Worm (Caenorhabditis elegans) whole organism, L4 larva: Measurements from ENCODE around the gene mdh-1.

Experiments
- F26F4.8 ChIP-seq: fragments of 200-800 bp; sonication (Bioruptor generic); conservative IDR thresholded peaks from 2 replicates; pipeline ENCODE4 v1.3.6; 2022; ENCODE audit warnings: missing genetic modification characterization, missing compliant biosample characterization
- F44E2.7 ChIP-seq: fragments of 200-800 bp; sonication (Bioruptor generic); IDR thresholded peaks from 2 replicates; pipeline ENCODE4 v2.1.2; 2022; ENCODE audit warnings: missing genetic modification characterization, missing compliant biosample characterization
- F49E8.2 ChIP-seq: sonication (generic microtip); optimal IDR thresholded peaks from 2 replicates; lab custom pipeline; 2016; ENCODE audit warnings: missing compliant biosample characterization, mild to moderate bottlenecking, missing genetic modification characterization, borderline replicate concordance
- R02D3.7 ChIP-seq: fragments of 150-350 bp; sonication (generic microtip); optimal IDR thresholded peaks from 3 replicates; lab custom pipeline; 2014; ENCODE audit warnings: missing biosample characterization, missing genetic modification characterization
- T20F7.1 ChIP-seq: fragments of 200-800 bp; sonication (Bioruptor generic); optimal IDR thresholded peaks from 2 replicates; lab custom pipeline; 2018; ENCODE audit warnings: mild to moderate bottlenecking, missing genetic modification characterization, missing compliant biosample characterization
- T26A8.4 ChIP-seq: fragments of 200-800 bp; sonication (Bioruptor generic); IDR thresholded peaks from 2 replicates; pipeline ENCODE4 v1.3.6; 2022; ENCODE audit warnings: missing genetic modification characterization, missing compliant biosample characterization
- Y105C5A.15 ChIP-seq: fragments of 200-800 bp; sonication (Bioruptor generic); IDR thresholded peaks from 2 replicates; pipeline ENCODE4 v1.3.6; 2022; ENCODE audit warnings: missing genetic modification characterization, missing compliant biosample characterization
- ZK546.5 ChIP-seq, 2 experiments: sonication (generic microtip); optimal IDR thresholded peaks; 2 replicates each; lab custom pipeline; 2017; ENCODE audit warnings: missing biosample characterization in 2 of 2, missing genetic modification characterization in 2 of 2
- attf-4 ChIP-seq: sonication (generic microtip); optimal IDR thresholded peaks from 3 replicates; lab custom pipeline; 2017; ENCODE audit warnings: missing biosample characterization, missing genetic modification characterization
- ceh-32 ChIP-seq: sonication (generic microtip); optimal IDR thresholded peaks from 2 replicates; lab custom pipeline; 2016; ENCODE audit warnings: mild to moderate bottlenecking, missing genetic modification characterization, missing compliant biosample characterization; ENCODE audit not compliant: poor library complexity
- daf-19 ChIP-seq: fragments of 200-800 bp; sonication (Bioruptor generic); conservative IDR thresholded peaks from 2 replicates; pipeline ENCODE4 v1.3.6; 2022; ENCODE audit warnings: missing genetic modification characterization, missing compliant biosample characterization
- dmd-6 ChIP-seq: fragments of 200-800 bp; sonication (Bioruptor generic); IDR thresholded peaks from 2 replicates; pipeline ENCODE4 v1.3.6; 2022; ENCODE audit warnings: missing genetic modification reagents, missing genetic modification characterization, missing compliant biosample characterization
- duxl-1 ChIP-seq: sonication (generic microtip); optimal IDR thresholded peaks from 2 replicates; lab custom pipeline; 2016; ENCODE audit warnings: mild to moderate bottlenecking, missing genetic modification characterization, moderate library complexity, missing compliant biosample characterization; ENCODE audit not compliant: poor library complexity
- dve-1 ChIP-seq: sonication (generic microtip); optimal IDR thresholded peaks from 2 replicates; lab custom pipeline; 2017; ENCODE audit warnings: antibody characterized with exemption, mild to moderate bottlenecking, missing genetic modification characterization, missing compliant biosample characterization; ENCODE audit not compliant: insufficient read depth
- fos-1 ChIP-seq: fragments of 150-350 bp; optimal IDR thresholded peaks from 2 replicates; lab custom pipeline; 2014; ENCODE audit warnings: missing biosample characterization, missing genetic modification characterization
- gei-8 ChIP-seq: fragments of 200-800 bp; sonication (Bioruptor generic); optimal IDR thresholded peaks from 2 replicates; lab custom pipeline; 2018; ENCODE audit warnings: mild to moderate bottlenecking, missing genetic modification characterization, missing compliant biosample characterization
- hif-1 ChIP-seq, 2 experiments: sonication (generic microtip); optimal IDR thresholded peaks; 2 replicates each; lab custom pipeline; 2016 to 2017; ENCODE audit warnings: missing compliant biosample characterization in 2 of 2, missing genetic modification characterization in 2 of 2, missing genetic modification reagents in 2 of 2, missing genotype in 2 of 2, mild to moderate bottlenecking in 1 of 2
- hlh-11 ChIP-seq: fragments of 200-800 bp; sonication (Bioruptor generic); optimal IDR thresholded peaks from 2 replicates; lab custom pipeline; 2018; ENCODE audit warnings: mild to moderate bottlenecking, missing genetic modification characterization, missing compliant biosample characterization
- hlh-30 ChIP-seq: sonication (generic microtip); optimal IDR thresholded peaks from 2 replicates; lab custom pipeline; 2017; ENCODE audit warnings: antibody characterized with exemption, mild to moderate bottlenecking, missing genetic modification characterization, missing compliant biosample characterization; ENCODE audit not compliant: insufficient read depth
- hmg-1.1 ChIP-seq: fragments of 200-800 bp; sonication (Bioruptor generic); IDR thresholded peaks from 2 replicates; pipeline ENCODE4 v1.3.6; 2022; ENCODE audit warnings: missing genetic modification reagents, missing genetic modification characterization, missing compliant biosample characterization
- lin-1 ChIP-seq: fragments of 200-800 bp; sonication (Bioruptor generic); IDR thresholded peaks from 2 replicates; pipeline ENCODE4 v1.3.6; 2022; ENCODE audit warnings: missing genetic modification reagents, missing genetic modification characterization, missing compliant biosample characterization
- lin-15B ChIP-seq: fragments of 150-350 bp; sonication (generic microtip); optimal IDR thresholded peaks from 3 replicates; lab custom pipeline; 2014; ENCODE audit warnings: missing biosample characterization, missing genetic modification characterization
- lin-29 ChIP-seq: fragments of 200-800 bp; sonication (Bioruptor generic); IDR thresholded peaks from 2 replicates; pipeline ENCODE4 v1.3.6; 2022; ENCODE audit warnings: missing genetic modification reagents, missing genetic modification characterization, missing compliant biosample characterization
- lin-38 ChIP-seq: fragments of 200-800 bp; sonication (Bioruptor generic); IDR thresholded peaks from 2 replicates; pipeline ENCODE4 v1.3.6; 2022; ENCODE audit warnings: missing genetic modification reagents, missing genetic modification characterization, missing compliant biosample characterization
- madf-5 ChIP-seq, 2 experiments: fragments of 200-800 bp; sonication (Bioruptor generic); IDR thresholded peaks; 2 replicates each; pipeline ENCODE4 v1.3.6; 2022; ENCODE audit warnings: missing compliant biosample characterization in 2 of 2, missing genetic modification characterization in 2 of 2
- madf-9 ChIP-seq: fragments of 200-800 bp; sonication (Bioruptor generic); conservative IDR thresholded peaks from 2 replicates; pipeline ENCODE4 v1.3.6; 2022; ENCODE audit warnings: missing genetic modification reagents, missing genetic modification characterization, missing compliant biosample characterization
- mdl-1 ChIP-seq, 2 experiments: fragments of 150-350 bp in 1 of 2; sonication (generic microtip) in 1 of 2; optimal IDR thresholded peaks; 2 replicates each; lab custom pipeline; 2014 to 2017; ENCODE audit warnings: missing biosample characterization in 2 of 2, missing genetic modification characterization in 2 of 2
- mep-1 ChIP-seq: fragments of 150-350 bp; sonication (generic microtip); optimal IDR thresholded peaks from 3 replicates; lab custom pipeline; 2014; ENCODE audit warnings: missing biosample characterization, missing genetic modification characterization
- mes-2 ChIP-seq: sonication (generic microtip); optimal IDR thresholded peaks from 2 replicates; lab custom pipeline; 2016; ENCODE audit warnings: missing genotype, mild to moderate bottlenecking, missing genetic modification characterization, missing compliant biosample characterization; ENCODE audit not compliant: poor library complexity, severe bottlenecking
- nhr-11 ChIP-seq: fragments of 150-350 bp; optimal IDR thresholded peaks from 2 replicates; lab custom pipeline; 2014; ENCODE audit warnings: missing biosample characterization, missing genetic modification characterization
- nhr-237 ChIP-seq: sonication (generic microtip); optimal IDR thresholded peaks from 2 replicates; lab custom pipeline; 2017; ENCODE audit warnings: missing biosample characterization, missing genetic modification characterization
- nhr-25 ChIP-seq: sonication (generic microtip); optimal IDR thresholded peaks from 2 replicates; lab custom pipeline; 2017; ENCODE audit warnings: missing genetic modification characterization, mild to moderate bottlenecking, missing compliant biosample characterization, antibody characterized with exemption, moderate library complexity, borderline replicate concordance; ENCODE audit not compliant: insufficient read depth
- nhr-28 ChIP-seq: fragments of 150-350 bp; optimal IDR thresholded peaks from 2 replicates; lab custom pipeline; 2014; ENCODE audit warnings: missing biosample characterization, missing genetic modification characterization
- nhr-41 ChIP-seq: fragments of 200-800 bp; sonication (Bioruptor generic); IDR thresholded peaks from 2 replicates; pipeline ENCODE4 v1.3.6; 2022; ENCODE audit warnings: missing genetic modification reagents, missing genetic modification characterization, missing compliant biosample characterization
- nhr-42 ChIP-seq: fragments of 200-800 bp; sonication (Bioruptor generic); IDR thresholded peaks from 2 replicates; pipeline ENCODE4 v1.3.6; 2022; ENCODE audit warnings: missing genetic modification characterization, missing compliant biosample characterization
- nhr-48 ChIP-seq: sonication (generic microtip); optimal IDR thresholded peaks from 2 replicates; lab custom pipeline; 2016; ENCODE audit warnings: mild to moderate bottlenecking, missing genetic modification characterization, missing compliant biosample characterization
- nhr-76 ChIP-seq: fragments of 150-350 bp; optimal IDR thresholded peaks from 2 replicates; lab custom pipeline; 2014; ENCODE audit warnings: missing biosample characterization, missing genetic modification characterization
- nhr-77 ChIP-seq: fragments of 150-350 bp; optimal IDR thresholded peaks from 2 replicates; lab custom pipeline; 2014; ENCODE audit warnings: missing biosample characterization, missing genetic modification characterization
- saeg-2 ChIP-seq: fragments of 200-800 bp; sonication (Bioruptor generic); IDR thresholded peaks from 2 replicates; pipeline ENCODE4 v1.3.6; 2022; ENCODE audit warnings: missing genetic modification reagents, missing genetic modification characterization, missing compliant biosample characterization
- sdz-12 ChIP-seq: fragments of 200-800 bp; sonication (Bioruptor generic); optimal IDR thresholded peaks from 2 replicates; lab custom pipeline; 2018; ENCODE audit warnings: mild to moderate bottlenecking, missing genetic modification characterization, missing compliant biosample characterization
- set-16 ChIP-seq: fragments of 200-800 bp; sonication (Bioruptor generic); IDR thresholded peaks from 2 replicates; pipeline ENCODE4 v1.3.6; 2022; ENCODE audit warnings: missing genetic modification reagents, missing genetic modification characterization, missing compliant biosample characterization
- snpc-1.2 ChIP-seq: fragments of 200-800 bp; sonication (Bioruptor generic); IDR thresholded peaks from 2 replicates; pipeline ENCODE4 v1.3.6; 2022; ENCODE audit warnings: missing genetic modification reagents, missing genetic modification characterization, missing compliant biosample characterization
- spr-1 ChIP-seq: sonication (generic microtip); optimal IDR thresholded peaks from 2 replicates; lab custom pipeline; 2016; ENCODE audit warnings: mild to moderate bottlenecking, missing genetic modification characterization, missing compliant biosample characterization
- tag-97 ChIP-seq: fragments of 200-800 bp; sonication (Bioruptor generic); IDR thresholded peaks from 2 replicates; pipeline ENCODE4 v1.3.6; 2022; ENCODE audit warnings: missing genetic modification characterization, missing compliant biosample characterization
- zfp-3 ChIP-seq: fragments of 200-800 bp; sonication (Bioruptor generic); conservative IDR thresholded peaks from 2 replicates; pipeline ENCODE4 v1.3.6; 2022; ENCODE audit warnings: missing genetic modification reagents, missing genetic modification characterization, missing compliant biosample characterization
- zip-2 ChIP-seq: fragments of 150-350 bp; optimal IDR thresholded peaks from 2 replicates; lab custom pipeline; 2014; ENCODE audit warnings: missing biosample characterization, missing genetic modification characterization
- ztf-7 ChIP-seq: fragments of 150-350 bp; optimal IDR thresholded peaks from 2 replicates; lab custom pipeline; 2014; ENCODE audit warnings: missing biosample characterization, missing genetic modification characterization

The mdh-1 gene

DNA sequence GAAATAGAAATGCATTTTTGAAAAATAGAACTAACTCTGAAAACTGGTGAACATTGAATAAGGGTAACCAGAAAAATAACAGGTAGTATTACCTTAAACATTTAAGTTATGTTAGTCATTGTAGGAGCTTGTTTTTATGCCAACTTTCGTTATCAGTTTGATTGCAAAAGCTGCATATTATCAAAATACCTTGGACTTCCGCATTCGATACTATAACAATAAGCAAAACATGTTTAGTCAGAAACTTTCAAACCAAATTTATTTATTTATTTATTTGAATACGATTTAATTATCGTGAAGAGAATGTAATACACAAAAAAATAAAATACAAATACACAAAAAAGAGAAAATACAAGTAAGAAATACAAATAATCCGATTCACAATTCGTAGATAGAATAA, 38.0 kb upstream of the mdh-1 start, which contains the start of gene K04A8.19:
Gene K04A8.19 (minus strand): TSS at position 101 of the 400 bp plus-strand sequence.
- no peak for TF ChIP-seq madf-5 (GFP tag; IDR thresholded peaks at IDR 0.05; lab: Robert Waterston, UW)
- TF ChIP-seq nhr-28 (tag; lab: Kevin White, UChicago): no peak
- no peak for TF ChIP-seq nhr-48 (tag; lab: Kevin White, UChicago)
- no peak for TF ChIP-seq hif-1 (tag; optimal IDR thresholded peaks at IDR 0.05; lab: Kevin White, UChicago)
- no peak for TF ChIP-seq Y105C5A.15 (GFP tag; lab: Robert Waterston, UW)
- TF ChIP-seq nhr-237 (tag; lab: Kevin White, UChicago): no peak
- TF ChIP-seq lin-38 (GFP tag; lab: Robert Waterston, UW): no peak
- TF ChIP-seq ZK546.5 (tag; optimal IDR thresholded peaks at IDR 0.05; lab: Kevin White, UChicago): no peak
- no peak for TF ChIP-seq zip-2
- no peak for TF ChIP-seq nhr-42
- no peak for TF ChIP-seq F49E8.2 (tag; lab: Kevin White, UChicago)
- no peak for TF ChIP-seq sdz-12
- TF ChIP-seq dmd-6 (GFP tag; lab: Robert Waterston, UW): no peak
- no peak for TF ChIP-seq zfp-3 (GFP tag; lab: Robert Waterston, UW)
- TF ChIP-seq ceh-32: no peak

- TF ChIP-seq set-16 (no peak), ztf-7 (tag; lab: Kevin White, UChicago) (no peak), nhr-11 (tag; lab: Kevin White, UChicago) (no peak), lin-29 (GFP tag; lab: Robert Waterston, UW) (no peak), lin-1 (GFP tag; lab: Robert Waterston, UW) (0 out of 2 replicates have a peak, but pooled peaks have one; percentile 42), tag-97 (GFP tag; lab: Robert Waterston, UW) (no peak), snpc-1.2 (GFP tag; lab: Robert Waterston, UW) (no peak), duxl-1 (tag; lab: Kevin White, UChicago) (peak; percentile 21), mes-2 (no peak), mep-1 (tag; lab: Kevin White, UChicago) (no peak), hlh-11 (no peak), nhr-28 (tag; lab: Kevin White, UChicago) (peak; percentile 26), fos-1 (tag; lab: Kevin White, UChicago) (no peak), R02D3.7 (tag; lab: Kevin White, UChicago) (no peak), nhr-77 (tag; lab: Kevin White, UChicago) (peak; percentile 30), hlh-30 (tag; lab: Kevin White, UChicago) (peak; percentile 15), F49E8.2 (tag; lab: Kevin White, UChicago) (no peak), attf-4 (tag; lab: Kevin White, UChicago) (no peak), F26F4.8 (GFP tag; lab: Robert Waterston, UW) (peak; percentile 73; the same call in 1 of the 2 replicates), T26A8.4 (peak; percentile 52; the same call in 1 of the 2 replicates), madf-9 (GFP tag; lab: Robert Waterston, UW) (peak; percentile 75; the same call in 1 of the 2 replicates), gei-8 (GFP tag; lab: Kevin White, UChicago) (no peak), lin-15B (no peak), lin-38 (GFP tag; lab: Robert Waterston, UW) (no peak), F44E2.7 (0 out of 2 replicates have a peak, but pooled peaks have one; percentile 62), mdl-1 (tag; optimal IDR thresholded peaks at IDR 0.05; lab: Kevin White, UChicago) (no peak), saeg-2 (GFP tag; lab: Robert Waterston, UW) (no peak), daf-19 (GFP tag; lab: Robert Waterston, UW) (0 out of 2 replicates have a peak, but pooled peaks have one; percentile 63), hmg-1.1 (GFP tag; lab: Robert Waterston, UW) (peak; percentile 41; the same call in 1 of the 2 replicates), zip-2 (no peak), nhr-76 (tag; lab: Kevin White, UChicago) (no peak), spr-1 (tag; lab: Kevin White, UChicago) (no peak), nhr-41 (GFP tag; lab: Robert Waterston, UW) (0 out of 2 replicates have a peak, but pooled peaks have one; percentile 34), dve-1 (tag; lab: Kevin White, UChicago) (peak; percentile 63), nhr-25 (no peak), T20F7.1 (no peak)
These were observed 35.5 kb upstream of the mdh-1 start, which contains the start of gene twk-10 for ce11 chrV:6551707-6552390. twk-10 (plus strand) TSS chrV:6552340.
